Fruit fly (Drosophila melanogaster): ENCODE measurements around the gene CG6333.

DNA sequence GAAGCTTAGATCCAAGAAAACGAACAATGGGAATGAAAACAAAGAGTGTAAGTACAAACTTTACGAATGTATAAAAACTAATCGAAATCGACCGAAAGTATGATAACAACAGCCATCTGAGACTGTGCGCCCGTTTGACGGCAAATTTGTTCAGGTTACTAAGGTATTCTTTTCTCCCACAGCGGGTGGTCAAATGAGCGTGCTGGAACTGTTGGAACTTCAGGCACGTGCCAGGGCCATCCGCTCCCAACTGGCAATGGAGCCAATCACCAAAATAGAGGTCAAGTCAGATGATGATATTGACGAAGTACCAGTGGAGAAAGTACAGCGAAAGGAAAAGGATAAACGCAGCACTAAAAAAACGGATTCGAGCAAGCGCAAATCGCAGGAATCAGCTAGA lies 49.7 kb downstream of the CG6333 start, which contains the start of gene CG12229:
- TF ChIP-seq psq (optimal IDR thresholded peaks at IDR 0.05): no peak
- no peak for TF ChIP-seq Sin3A (optimal IDR thresholded peaks at IDR 0.05)
- no peak for TF ChIP-seq h (optimal IDR thresholded peaks at IDR 0.05)
- no peak for TF ChIP-seq ttk (optimal IDR thresholded peaks at IDR 0.05)
- no peak for TF ChIP-seq insv (optimal IDR thresholded peaks at IDR 0.05)
